Fruit fly (Drosophila melanogaster) S2 (cell line): ENCODE measurements around the gene Dhdds.

Experiments used
- CG8478 ChIP-seq: fragments of >200 bp; optimal IDR thresholded peaks from 2 replicates; lab custom pipeline; 2018
- CTCF ChIP-seq, 2 experiments: fragments of >200 bp; optimal IDR thresholded peaks; 2 replicates each; lab custom pipeline; 2018

Dhdds gene

dm6 chrX:7935798-7936572, 2.8 kb upstream of the Dhdds start, which contains the start of gene Ubr3:
Gene Ubr3, plus strand, starts transcription at chrX:7935896.
- TF ChIP-seq CTCF (optimal IDR thresholded peaks at IDR 0.05; lab: Kevin White, UChicago) (no peak), CG8478 (lab: Kevin White, UChicago) (no peak)

- TF ChIP-seq CTCF (optimal IDR thresholded peaks at IDR 0.05; lab: Kevin White, UChicago) (peak in 1 of 2 experiments; percentile 15), CG8478 (lab: Kevin White, UChicago) (no peak)
Observed at dm6 chrX:7934679-7935078, 1.5 kb upstream of the Dhdds start, which contains the start of gene RpS14b. Gene RpS14b, plus strand, starts transcription at chrX:7934898.

- no peak for TF ChIP-seq CTCF (optimal IDR thresholded peaks at IDR 0.05; lab: Kevin White, UChicago)
- TF ChIP-seq CG8478 (lab: Kevin White, UChicago), result no peak
Observed at dm6 chrX:7931028-7931549, 2.1 kb downstream of the Dhdds start, which contains the start of gene mahe. Gene mahe, minus strand, starts transcription at chrX:7931382.

- no peak for TF ChIP-seq CG8478 (lab: Kevin White, UChicago)
- no peak for TF ChIP-seq CTCF (optimal IDR thresholded peaks at IDR 0.05; lab: Kevin White, UChicago)
Observed at dm6 chrX:7930236-7931027, 2.7 kb downstream of the Dhdds start.

- TF ChIP-seq CTCF (optimal IDR thresholded peaks at IDR 0.05; lab: Kevin White, UChicago), result no peak
- no peak for TF ChIP-seq CG8478 (lab: Kevin White, UChicago)
Observed at dm6 chrX:7924913-7925312, 8.2 kb downstream of the Dhdds start.

- TF ChIP-seq CG8478 (lab: Kevin White, UChicago) (no peak), CTCF (optimal IDR thresholded peaks at IDR 0.05; lab: Kevin White, UChicago) (no peak)
Observed at dm6 chrX:7923063-7923462, 10.1 kb downstream of the Dhdds start.

- peak in 1 of 2 experiments; percentile 2 for TF ChIP-seq CTCF (optimal IDR thresholded peaks at IDR 0.05; lab: Kevin White, UChicago)
- no peak for TF ChIP-seq CG8478 (lab: Kevin White, UChicago)
Observed at dm6 chrX:7920081-7920688, 13.0 kb downstream of the Dhdds start, which contains the start of the genes hdm and Ykt6. Gene hdm, minus strand, starts transcription at chrX:7920131. Gene Ykt6, plus strand, starts transcription at chrX:7920409.

dm6 chrX:7911983-7912630, 21.0 kb downstream of the Dhdds start, which contains the start of gene snz:
Gene snz, plus strand, starts transcription at chrX:7912089.
- TF ChIP-seq CTCF (optimal IDR thresholded peaks at IDR 0.05; lab: Kevin White, UChicago) (no peak), CG8478 (lab: Kevin White, UChicago) (no peak)

- TF ChIP-seq CG8478 (lab: Kevin White, UChicago) (no peak), CTCF (optimal IDR thresholded peaks at IDR 0.05; lab: Kevin White, UChicago) (no peak)
Observed at dm6 chrX:7909482-7909881, 23.7 kb downstream of the Dhdds start.

dm6 chrX:7909069-7909389, 24.1 kb downstream of the Dhdds start:
- TF ChIP-seq CG8478 (lab: Kevin White, UChicago) (no peak), CTCF (optimal IDR thresholded peaks at IDR 0.05; lab: Kevin White, UChicago) (no peak)

- TF ChIP-seq CTCF (optimal IDR thresholded peaks at IDR 0.05; lab: Kevin White, UChicago) (no peak), CG8478 (lab: Kevin White, UChicago) (no peak)
Observed at dm6 chrX:7908239-7909068, 24.7 kb downstream of the Dhdds start, which contains the start of the genes dpr14 and spidey. Gene dpr14, minus strand, starts transcription at chrX:7908286. Gene spidey, plus strand, starts transcription at chrX:7908931.

- TF ChIP-seq CTCF (optimal IDR thresholded peaks at IDR 0.05; lab: Kevin White, UChicago), result peak in 1 of 2 experiments; percentile 2
- TF ChIP-seq CG8478 (lab: Kevin White, UChicago), result no peak
Observed at dm6 chrX:7901153-7902038, 31.8 kb downstream of the Dhdds start, which contains the start of the genes RpS6 and bys. Gene RpS6, minus strand, starts transcription at chrX:7901331. Gene bys, plus strand, starts transcription at chrX:7901880.
